Fruit fly (Drosophila melanogaster): ENCODE measurements around the gene inaF-D.

DNA sequence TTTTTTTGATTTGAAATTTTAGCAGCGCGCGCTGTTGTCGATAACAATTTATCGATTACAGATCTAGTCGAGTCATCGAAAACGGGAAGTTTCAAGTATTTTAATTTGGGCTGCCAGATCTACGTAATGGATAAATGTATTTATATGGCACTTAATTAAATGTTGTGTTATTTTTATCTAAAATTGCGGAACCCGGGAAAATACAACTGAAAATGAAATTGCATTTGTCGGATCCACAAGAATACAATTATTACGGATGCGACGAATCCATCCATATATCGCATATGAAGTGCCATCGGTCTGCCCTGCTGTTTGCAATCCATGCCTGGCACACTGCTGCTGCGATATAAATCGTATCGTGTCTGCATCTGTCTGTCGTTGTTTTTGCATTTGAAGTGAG lies 8.8 kb downstream of the inaF-D start, which contains the start of gene Tango10:
- TF ChIP-seq psq (optimal IDR thresholded peaks at IDR 0.05) = no peak
- TF ChIP-seq insv (optimal IDR thresholded peaks at IDR 0.05) = no peak
